Fruit fly (Drosophila melanogaster) whole organism, embryonic: ENCODE data around the gene Taf2.
A peak's percentile ranks its signal among the peaks of the same experiment; 100 is the strongest.

Experiments
- Atf-2 ChIP-seq: fragments of 200-800 bp; sonication (Bioruptor generic); optimal IDR thresholded peaks from 2 replicates; lab custom pipeline; 2016; ENCODE audit warnings: missing biosample characterization, missing genetic modification characterization
- CG10431 ChIP-seq: fragments of 200-800 bp; sonication (Bioruptor generic); optimal IDR thresholded peaks from 3 replicates; lab custom pipeline; 2018; ENCODE audit warnings: missing biosample characterization, mild to moderate bottlenecking, missing genetic modification characterization
- CG11456 ChIP-seq: fragments of 200-800 bp; sonication (Bioruptor generic); IDR thresholded peaks from 3 replicates; pipeline ENCODE4 v1.3.6; 2022; ENCODE audit warnings: missing biosample characterization, missing genetic modification characterization
- CG12219 ChIP-seq: fragments of 200-800 bp; sonication (Bioruptor generic); optimal IDR thresholded peaks from 3 replicates; lab custom pipeline; 2018; ENCODE audit warnings: missing biosample characterization, mild to moderate bottlenecking, missing genetic modification characterization
- CG12299 ChIP-seq: fragments of 200-800 bp; sonication (Bioruptor generic); optimal IDR thresholded peaks from 2 replicates; lab custom pipeline; 2018; ENCODE audit warnings: missing biosample characterization, mild to moderate bottlenecking, missing genetic modification characterization
- CG13123 ChIP-seq: fragments of 200-800 bp; sonication (Bioruptor generic); optimal IDR thresholded peaks from 2 replicates; lab custom pipeline; 2016; ENCODE audit warnings: missing biosample characterization, missing genetic modification characterization
- CG13296 ChIP-seq: fragments of 200-800 bp; sonication (Bioruptor generic); optimal IDR thresholded peaks from 3 replicates; lab custom pipeline; 2018; ENCODE audit warnings: missing biosample characterization, mild to moderate bottlenecking, missing genetic modification characterization
- CG13775 ChIP-seq: fragments of 200-800 bp; sonication (Bioruptor generic); optimal IDR thresholded peaks from 3 replicates; lab custom pipeline; 2017; ENCODE audit warnings: missing biosample characterization, mild to moderate bottlenecking, missing genetic modification characterization
- CG14860 ChIP-seq: fragments of 200-800 bp; sonication (Bioruptor generic); IDR thresholded peaks from 3 replicates; pipeline ENCODE4 v1.3.6; 2022; ENCODE audit warnings: missing biosample characterization, missing genetic modification characterization; ENCODE audit not compliant: partially characterized antibody
- CG15073 ChIP-seq: fragments of 200-800 bp; sonication (Bioruptor generic); optimal IDR thresholded peaks from 2 replicates; lab custom pipeline; 2016; ENCODE audit warnings: missing biosample characterization, missing genetic modification characterization
- CG17612 ChIP-seq: fragments of 200-800 bp; sonication (Bioruptor generic); IDR thresholded peaks from 2 replicates; pipeline ENCODE4 v1.3.6; 2022; ENCODE audit warnings: missing biosample characterization, missing genetic modification characterization
- CG18619 ChIP-seq: fragments of 200-800 bp; sonication (Bioruptor generic); optimal IDR thresholded peaks from 3 replicates; lab custom pipeline; 2017; ENCODE audit warnings: missing biosample characterization, mild to moderate bottlenecking, missing genetic modification characterization
- CG2889 ChIP-seq: fragments of 200-800 bp; sonication (Bioruptor generic); IDR thresholded peaks from 3 replicates; pipeline ENCODE4 v1.3.6; 2022; ENCODE audit warnings: missing biosample characterization, missing genetic modification characterization
- CG3065 ChIP-seq: fragments of 200-800 bp; sonication (Bioruptor generic); optimal IDR thresholded peaks from 2 replicates; lab custom pipeline; 2016; ENCODE audit warnings: missing biosample characterization, missing genetic modification characterization
- CG4854 ChIP-seq: fragments of 200-800 bp; sonication (Bioruptor generic); optimal IDR thresholded peaks from 2 replicates; lab custom pipeline; 2016; ENCODE audit warnings: missing biosample characterization, missing genetic modification characterization, inconsistent platforms
- CG5245 ChIP-seq: fragments of 200-800 bp; sonication (Bioruptor generic); optimal IDR thresholded peaks from 3 replicates; lab custom pipeline; 2016; ENCODE audit warnings: missing biosample characterization, missing genetic modification characterization
- CG6791 ChIP-seq: fragments of 200-800 bp; sonication (Bioruptor generic); IDR thresholded peaks from 3 replicates; pipeline ENCODE4 v1.3.6; 2022; ENCODE audit warnings: missing biosample characterization, missing genetic modification characterization; ENCODE audit not compliant: partially characterized antibody
- CG8388 ChIP-seq: fragments of 200-800 bp; sonication (Bioruptor generic); optimal IDR thresholded peaks from 2 replicates; lab custom pipeline; 2019; ENCODE audit warnings: missing biosample characterization, mild to moderate bottlenecking, missing genetic modification characterization, moderate library complexity
- E2f1 ChIP-seq: fragments of 200-800 bp; sonication (Bioruptor generic); IDR thresholded peaks from 2 replicates; pipeline ENCODE4 v1.3.6; 2022; ENCODE audit warnings: missing biosample characterization, missing genetic modification characterization
- Fer1 ChIP-seq: fragments of 200-800 bp; sonication (Bioruptor generic); optimal IDR thresholded peaks from 2 replicates; lab custom pipeline; 2017; ENCODE audit warnings: missing biosample characterization, mild to moderate bottlenecking, missing genetic modification characterization
- Gug ChIP-seq: fragments of 200-800 bp; sonication (Bioruptor generic); IDR thresholded peaks from 4 replicates; pipeline ENCODE4 v1.3.6; 2022; ENCODE audit warnings: missing biosample characterization, missing genetic modification characterization
- Max ChIP-seq: fragments of 200-800 bp; sonication (Bioruptor generic); optimal IDR thresholded peaks from 2 replicates; lab custom pipeline; 2016; ENCODE audit warnings: missing biosample characterization, mild to moderate bottlenecking, missing genetic modification characterization
- Med ChIP-seq: fragments of 200-800 bp; sonication (Bioruptor generic); peaks from one replicate; lab custom pipeline; 2016; ENCODE audit warnings: missing biosample characterization, missing genetic modification characterization, mild to moderate bottlenecking, inconsistent platforms, moderate library complexity
- Myb ChIP-seq: fragments of 200-800 bp; sonication (Bioruptor generic); optimal IDR thresholded peaks from 2 replicates; lab custom pipeline; 2016; ENCODE audit warnings: missing biosample characterization, missing genetic modification characterization
- Oaz ChIP-seq: fragments of 200-800 bp; sonication (Bioruptor generic); IDR thresholded peaks from 2 replicates; pipeline ENCODE4 v1.3.6; 2022; ENCODE audit warnings: missing biosample characterization, missing genetic modification characterization
- Rx ChIP-seq: fragments of 200-800 bp; sonication (Bioruptor generic); IDR thresholded peaks from 2 replicates; pipeline ENCODE4 v1.3.6; 2022; ENCODE audit warnings: missing biosample characterization, missing genetic modification characterization
- Side ChIP-seq: fragments of 200-800 bp; sonication (Bioruptor generic); optimal IDR thresholded peaks from 2 replicates; lab custom pipeline; 2016; ENCODE audit warnings: missing biosample characterization, missing genetic modification characterization
- Sin3A ChIP-seq: fragments of >200 bp; optimal IDR thresholded peaks from 2 replicates; lab custom pipeline; 2018
- Taf1 ChIP-seq: fragments of 200-800 bp; sonication (Bioruptor generic); IDR thresholded peaks from 2 replicates; pipeline ENCODE4 v1.3.6; 2022; ENCODE audit warnings: missing biosample characterization, missing genetic modification characterization
- Vsx1 ChIP-seq: fragments of 200-800 bp; sonication (Bioruptor generic); optimal IDR thresholded peaks from 2 replicates; lab custom pipeline; 2017; ENCODE audit warnings: missing biosample characterization, mild to moderate bottlenecking, missing genetic modification characterization, missing genetic modification reagents
- Xbp1 ChIP-seq: fragments of 200-800 bp; sonication (Bioruptor generic); optimal IDR thresholded peaks from 3 replicates; lab custom pipeline; 2016; ENCODE audit warnings: missing biosample characterization, mild to moderate bottlenecking, missing genetic modification characterization
- al ChIP-seq: fragments of 200-800 bp; sonication (Bioruptor generic); IDR thresholded peaks from 2 replicates; pipeline ENCODE4 v1.3.6; 2022; ENCODE audit warnings: missing biosample characterization, missing genetic modification characterization
- amos ChIP-seq: fragments of 200-800 bp; sonication (Bioruptor generic); IDR thresholded peaks from 2 replicates; pipeline ENCODE4 v1.3.6; 2022; ENCODE audit warnings: missing biosample characterization, missing genetic modification characterization; ENCODE audit not compliant: partially characterized antibody
- ato ChIP-seq: fragments of 200-800 bp; sonication (Bioruptor generic); IDR thresholded peaks from 2 replicates; pipeline ENCODE4 v1.3.6; 2022; ENCODE audit warnings: missing biosample characterization, missing genetic modification characterization; ENCODE audit not compliant: partially characterized antibody
- crol ChIP-seq: fragments of 200-800 bp; sonication (Bioruptor generic); IDR thresholded peaks from 2 replicates; pipeline ENCODE4 v1.3.6; 2022; ENCODE audit warnings: missing biosample characterization, missing genetic modification characterization
- dpn ChIP-seq, 2 experiments: fragments of 200-800 bp; sonication (Bioruptor generic); optimal IDR thresholded peaks; 3 replicates each; lab custom pipeline; 2016; ENCODE audit warnings: missing biosample characterization in 2 of 2, missing genetic modification characterization in 2 of 2
- emc ChIP-seq: fragments of 200-800 bp; sonication (Bioruptor generic); optimal IDR thresholded peaks from 2 replicates; lab custom pipeline; 2016; ENCODE audit warnings: missing biosample characterization, missing genetic modification characterization
- ems ChIP-seq: fragments of 200-800 bp; sonication (Bioruptor generic); optimal IDR thresholded peaks from 3 replicates; lab custom pipeline; 2016; ENCODE audit warnings: missing biosample characterization, missing genetic modification characterization
- en ChIP-seq: fragments of 200-800 bp; sonication (Bioruptor generic); optimal IDR thresholded peaks from 2 replicates; lab custom pipeline; 2016; ENCODE audit warnings: missing biosample characterization, missing genetic modification characterization
- fd102C ChIP-seq: fragments of 200-800 bp; sonication (Bioruptor generic); optimal IDR thresholded peaks from 2 replicates; lab custom pipeline; 2018; ENCODE audit warnings: missing biosample characterization, mild to moderate bottlenecking, missing genetic modification characterization, moderate library complexity
- jing ChIP-seq: fragments of 200-800 bp; sonication (Bioruptor generic); optimal IDR thresholded peaks from 2 replicates; lab custom pipeline; 2018; ENCODE audit warnings: missing biosample characterization, mild to moderate bottlenecking, missing genetic modification characterization
- lab ChIP-seq: fragments of 200-800 bp; sonication (Bioruptor generic); optimal IDR thresholded peaks from 3 replicates; lab custom pipeline; 2017; ENCODE audit warnings: missing biosample characterization, missing genetic modification characterization, mild to moderate bottlenecking, moderate library complexity, missing genetic modification reagents
- nerfin-1 ChIP-seq: fragments of 200-800 bp; sonication (Bioruptor generic); optimal IDR thresholded peaks from 3 replicates; lab custom pipeline; 2019; ENCODE audit warnings: missing biosample characterization, mild to moderate bottlenecking, missing genetic modification characterization, moderate library complexity
- otp ChIP-seq: fragments of 200-800 bp; sonication (Bioruptor generic); IDR thresholded peaks from 3 replicates; pipeline ENCODE4, ENCODE4 v1.3.6; 2022; ENCODE audit warnings: missing biosample characterization, missing genetic modification characterization
- salm ChIP-seq: fragments of 200-800 bp; sonication (Bioruptor generic); optimal IDR thresholded peaks from 2 replicates; lab custom pipeline; 2018; ENCODE audit warnings: missing biosample characterization, mild to moderate bottlenecking, missing genetic modification characterization
- seq ChIP-seq: fragments of 200-800 bp; sonication (Bioruptor generic); IDR thresholded peaks from 2 replicates; pipeline ENCODE4 v1.3.6; 2022; ENCODE audit warnings: missing biosample characterization, missing genetic modification characterization
- ssp ChIP-seq: fragments of 200-800 bp; sonication (Bioruptor generic); IDR thresholded peaks from 2 replicates; pipeline ENCODE4 v1.3.6; 2022; ENCODE audit warnings: missing biosample characterization, missing genetic modification characterization
- unc-4 ChIP-seq: fragments of 200-800 bp; sonication (Bioruptor generic); IDR thresholded peaks from 2 replicates; pipeline ENCODE4 v1.3.6; 2022; ENCODE audit warnings: missing biosample characterization, missing genetic modification characterization; ENCODE audit not compliant: partially characterized antibody
- zfh2 ChIP-seq: fragments of 200-800 bp; sonication (Bioruptor generic); optimal IDR thresholded peaks from 2 replicates; lab custom pipeline; 2016; ENCODE audit warnings: missing biosample characterization, missing genetic modification characterization

Taf2 gene

DNA sequence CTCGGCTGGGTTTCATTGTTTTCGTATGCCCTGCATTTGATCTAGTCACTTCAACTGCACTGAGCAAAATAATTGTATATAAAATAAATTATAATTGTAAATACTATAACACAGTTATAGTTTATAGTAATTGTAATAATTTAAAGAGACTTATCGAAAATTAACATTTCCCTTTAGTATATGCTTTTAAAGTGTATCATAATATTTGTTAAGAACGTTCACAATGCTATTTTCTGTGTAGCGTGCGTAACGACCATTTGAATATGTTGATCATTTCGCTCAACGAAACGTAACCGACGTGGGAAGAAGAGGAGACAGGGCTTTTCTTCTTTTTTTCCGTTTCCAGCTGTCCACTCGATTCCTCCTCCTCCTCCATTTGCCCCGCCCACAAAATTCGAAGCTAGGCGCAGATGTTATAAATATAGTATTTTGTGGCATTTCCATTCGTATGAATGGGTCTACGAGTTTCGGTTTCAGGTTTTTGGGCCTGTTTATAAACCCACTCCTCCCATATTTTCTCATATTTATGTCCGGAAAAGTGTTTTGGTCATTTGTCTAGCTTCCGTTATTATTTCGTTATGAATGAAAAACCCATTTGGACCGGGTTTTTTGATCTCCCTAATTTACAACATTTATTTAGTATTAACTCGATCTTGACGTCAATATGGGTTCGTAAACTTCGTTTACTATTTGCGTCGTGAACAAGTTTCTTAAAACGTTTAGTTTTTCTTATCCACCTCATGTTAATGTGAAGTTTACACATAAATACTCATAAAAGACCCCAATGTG, 31.9 kb downstream of the Taf2 start (continued):
- TF ChIP-seq dpn (GFP tag; optimal IDR thresholded peaks at IDR 0.05; lab: Kevin White, UChicago) (peak in 1 of 2 experiments; percentile 61), seq (peak; percentile 76), CG12219 (GFP tag; lab: Kevin White, UChicago) (peak; percentile 56), CG4854 (GFP tag; lab: Kevin White, UChicago) (no peak), CG5245 (GFP tag; lab: Kevin White, UChicago) (peak; percentile 69), Fer1 (GFP tag; lab: Kevin White, UChicago) (peak; percentile 61), Xbp1 (GFP tag; lab: Kevin White, UChicago) (peak; percentile 78), CG2889 (GFP tag; lab: Robert Waterston, UW) (0 out of 3 replicates have a peak, but pooled peaks have one; percentile 40), ato (GFP tag; lab: Robert Waterston, UW) (no peak), lab (GFP tag; lab: Kevin White, UChicago) (no peak), ssp (GFP tag; lab: Robert Waterston, UW) (peak; percentile 74), CG13123 (GFP tag; lab: Kevin White, UChicago) (peak; percentile 24), CG18619 (peak; percentile 55), al (peak; percentile 19; the same call in 1 of the 2 replicates), emc (GFP tag; lab: Kevin White, UChicago) (no peak), Oaz (GFP tag; lab: Robert Waterston, UW) (no peak), CG14860 (GFP tag; lab: Robert Waterston, UW) (no peak), CG10431 (peak; percentile 58), Sin3A (no peak), Vsx1 (peak; percentile 62), Rx (GFP tag; lab: Robert Waterston, UW) (peak; percentile 59), amos (GFP tag; lab: Robert Waterston, UW) (no peak), jing (GFP tag; lab: Kevin White, UChicago) (peak; percentile 48), CG17612 (GFP tag; lab: Robert Waterston, UW) (peak; percentile 49; the same call in 1 of the 2 replicates), fd102C (GFP tag; lab: Kevin White, UChicago) (peak; percentile 83), CG8388 (peak; percentile 92), Med (GFP tag; lab: Kevin White, UChicago) (peak; percentile 70), Gug (GFP tag; lab: Robert Waterston, UW) (peak; percentile 23; the same call in 1 of the 4 replicates), CG13296 (peak; percentile 45), CG15073 (GFP tag; lab: Kevin White, UChicago) (no peak), otp (peak; percentile 61; the same call in 2 of the 3 replicates), salm (peak; percentile 77), nerfin-1 (peak; percentile 86), unc-4 (GFP tag; lab: Robert Waterston, UW) (no peak), Atf-2 (GFP tag; lab: Kevin White, UChicago) (no peak), CG13775 (GFP tag; lab: Kevin White, UChicago) (peak; percentile 74), crol (GFP tag; lab: Robert Waterston, UW) (no peak), Taf1 (GFP tag; lab: Robert Waterston, UW) (peak; percentile 53; the same call in 1 of the 2 replicates), CG3065 (GFP tag; lab: Kevin White, UChicago) (peak; percentile 73), Side (GFP tag; lab: Kevin White, UChicago) (no peak), en (GFP tag; lab: Kevin White, UChicago) (no peak), CG11456 (GFP tag; lab: Robert Waterston, UW) (0 out of 3 replicates have a peak, but pooled peaks have one; percentile 49), CG12299 (peak; percentile 77), zfh2 (GFP tag; lab: Kevin White, UChicago) (no peak), Myb (GFP tag; lab: Kevin White, UChicago) (no peak), E2f1 (GFP tag; lab: Robert Waterston, UW) (peak; percentile 91), Max (GFP tag; lab: Kevin White, UChicago) (peak; percentile 34), CG6791 (no peak), ems (GFP tag; lab: Kevin White, UChicago) (no peak)
